Fruit fly (Drosophila melanogaster): ENCODE results near the gene CG3868.

CG3868 gene

dm6 chr3L:14364701-14365100, 37.8 kb downstream of the CG3868 start (continued):
- no peak for TF ChIP-seq Vsx1 (GFP tag; optimal IDR thresholded peaks at IDR 0.05)
- peak; percentile 42 for TF ChIP-seq Ssrp (tag; optimal IDR thresholded peaks at IDR 0.05)
- TF ChIP-seq yki (optimal IDR thresholded peaks at IDR 0.05): no peak
- peak; percentile 5 for TF ChIP-seq pum (GFP tag; optimal IDR thresholded peaks at IDR 0.05)
- no peak for TF ChIP-seq NFAT (GFP tag; IDR thresholded peaks at IDR 0.05)
- TF ChIP-seq H2.0 (GFP tag; IDR thresholded peaks at IDR 0.05): 0 out of 2 replicates have a peak, but pooled peaks have one; percentile 12
- TF ChIP-seq E2f1 (GFP tag; IDR thresholded peaks at IDR 0.05): peak; percentile 27; the same call in 1 of the 2 replicates
- TF ChIP-seq croc (GFP tag; conservative IDR thresholded peaks at IDR 0.05): peak; percentile 26; the same call in 1 of the 3 replicates
- TF ChIP-seq Xbp1 (GFP tag; optimal IDR thresholded peaks at IDR 0.05): peak; percentile 32
- peak; percentile 42 for TF ChIP-seq CG17829 (tag; optimal IDR thresholded peaks at IDR 0.05)
- TF ChIP-seq CG18011 (GFP tag; optimal IDR thresholded peaks at IDR 0.05): no peak
- TF ChIP-seq Kr (GFP tag; optimal IDR thresholded peaks at IDR 0.05): peak; percentile 26
- TF ChIP-seq Camta (GFP tag; optimal IDR thresholded peaks at IDR 0.05): peak; percentile 45
- no peak for TF ChIP-seq CG12071 (GFP tag; optimal IDR thresholded peaks at IDR 0.05)
- 0 out of 3 replicates have a peak, but pooled peaks have one; percentile 29 for TF ChIP-seq CG11695 (GFP tag; IDR thresholded peaks at IDR 0.05)
- TF ChIP-seq CG13775 (GFP tag; optimal IDR thresholded peaks at IDR 0.05): peak; percentile 65
- peak; percentile 47 for TF ChIP-seq chn (GFP tag; optimal IDR thresholded peaks at IDR 0.05)
- no peak for TF ChIP-seq Dref (GFP tag; IDR thresholded peaks at IDR 0.05)
- TF ChIP-seq stwl (tag; optimal IDR thresholded peaks at IDR 0.05): peak; percentile 18
- TF ChIP-seq jing (GFP tag; optimal IDR thresholded peaks at IDR 0.05): no peak
- TF ChIP-seq chm (GFP tag; IDR thresholded peaks at IDR 0.05): peak; percentile 76; the same call in 1 of the 2 replicates
- TF ChIP-seq CG4424 (GFP tag; optimal IDR thresholded peaks at IDR 0.05): peak; percentile 20
- TF ChIP-seq CG6254 (GFP tag; optimal IDR thresholded peaks at IDR 0.05): no peak
- peak; percentile 30 for TF ChIP-seq CG8388 (GFP tag; optimal IDR thresholded peaks at IDR 0.05)
- peak; percentile 48 for TF ChIP-seq Chrac-16 (GFP tag; optimal IDR thresholded peaks at IDR 0.05)
- peak; percentile 71 for TF ChIP-seq tio (GFP tag; optimal IDR thresholded peaks at IDR 0.05)
- TF ChIP-seq CG6683 (GFP tag; optimal IDR thresholded peaks at IDR 0.05): no peak
- TF ChIP-seq sens (GFP tag): peak; percentile 92
- no peak for TF ChIP-seq aop (GFP tag; IDR thresholded peaks at IDR 0.05)
- TF ChIP-seq CG4360 (GFP tag; IDR thresholded peaks at IDR 0.05): no peak
- TF ChIP-seq CG12299 (tag; optimal IDR thresholded peaks at IDR 0.05): no peak
- no peak for TF ChIP-seq CG9437 (GFP tag; optimal IDR thresholded peaks at IDR 0.05)
- TF ChIP-seq CG11696 (GFP tag; IDR thresholded peaks at IDR 0.05): no peak
- TF ChIP-seq H15 (GFP tag; IDR thresholded peaks at IDR 0.05): 0 out of 3 replicates have a peak, but pooled peaks have one; percentile 50
- peak; percentile 44 for TF ChIP-seq tin (GFP tag; optimal IDR thresholded peaks at IDR 0.05)
- TF ChIP-seq Ptx1 (GFP tag; IDR thresholded peaks at IDR 0.05): peak; percentile 40; the same call in 1 of the 2 replicates
- peak; percentile 49 for TF ChIP-seq CG15601 (tag; optimal IDR thresholded peaks at IDR 0.05)
- 0 out of 3 replicates have a peak, but pooled peaks have one; percentile 44 for TF ChIP-seq otp (GFP tag; IDR thresholded peaks at IDR 0.05)
- peak; percentile 9 for TF ChIP-seq D19A (tag; optimal IDR thresholded peaks at IDR 0.05)
- no peak for TF ChIP-seq Neu2 (GFP tag; optimal IDR thresholded peaks at IDR 0.05; ENCODE audit: borderline replicate concordance)
- TF ChIP-seq phol (tag; optimal IDR thresholded peaks at IDR 0.05): peak; percentile 34
- TF ChIP-seq Dbx (GFP tag; IDR thresholded peaks at IDR 0.05): no peak
- TF ChIP-seq ara (GFP tag; IDR thresholded peaks at IDR 0.05): peak; percentile 22; the same call in 1 of the 2 replicates
- TF ChIP-seq CG16815 (GFP tag; optimal IDR thresholded peaks at IDR 0.05): peak; percentile 40
- 0 out of 4 replicates have a peak, but pooled peaks have one; percentile 8 for TF ChIP-seq chinmo (GFP tag; IDR thresholded peaks at IDR 0.05; ENCODE audit: partially characterized antibody)
- TF ChIP-seq CG32767 (GFP tag; IDR thresholded peaks at IDR 0.05): 0 out of 2 replicates have a peak, but pooled peaks have one; percentile 14
- TF ChIP-seq Dll (GFP tag; IDR thresholded peaks at IDR 0.05; ENCODE audit: partially characterized antibody): no peak
- TF ChIP-seq cato (GFP tag; optimal IDR thresholded peaks at IDR 0.05; ENCODE audit: borderline replicate concordance): no peak
- TF ChIP-seq Nf-YB (GFP tag; optimal IDR thresholded peaks at IDR 0.05): peak; percentile 25
- TF ChIP-seq Atf-2 (GFP tag; optimal IDR thresholded peaks at IDR 0.05): peak; percentile 54
- peak; percentile 24 for TF ChIP-seq grau (tag; optimal IDR thresholded peaks at IDR 0.05)
